Fruit fly (Drosophila melanogaster): Measurements from ENCODE around the gene CG31810.

Gene CG31810

dm6 chr2L:16887660-16888573, 35.7 kb upstream of the CG31810 start, which contains the start of the genes osi and tweek (continued):
- no peak for TF ChIP-seq CG3281 (GFP tag; optimal IDR thresholded peaks at IDR 0.05)
- TF ChIP-seq CG12942 (GFP tag; optimal IDR thresholded peaks at IDR 0.05), result peak; percentile 67
- no peak for TF ChIP-seq ro (GFP tag; IDR thresholded peaks at IDR 0.05)
- no peak for TF ChIP-seq Nf-YA (GFP tag; IDR thresholded peaks at IDR 0.05)
- TF ChIP-seq fd96Cb (tag; optimal IDR thresholded peaks at IDR 0.05), result peak; percentile 40
- no peak for TF ChIP-seq CG3065 (GFP tag; optimal IDR thresholded peaks at IDR 0.05)
- peak; percentile 88 for TF ChIP-seq chinmo (GFP tag; IDR thresholded peaks at IDR 0.05; ENCODE audit: partially characterized antibody)
- TF ChIP-seq Jarid2 (GFP tag; optimal IDR thresholded peaks at IDR 0.05), result peak; percentile 60
- no peak for TF ChIP-seq CG6854 (GFP tag; optimal IDR thresholded peaks at IDR 0.05)
- peak; percentile 39 for TF ChIP-seq Lhr (GFP tag; optimal IDR thresholded peaks at IDR 0.05)
- no peak for TF ChIP-seq Mad (GFP tag; optimal IDR thresholded peaks at IDR 0.05)
- TF ChIP-seq jumu (GFP tag; optimal IDR thresholded peaks at IDR 0.05), result no peak
- no peak for TF ChIP-seq gro (GFP tag; optimal IDR thresholded peaks at IDR 0.05)
- TF ChIP-seq ranshi (GFP tag; IDR thresholded peaks at IDR 0.05), result peak; percentile 21; the same call in 1 of the 2 replicates
- TF ChIP-seq ato (GFP tag; IDR thresholded peaks at IDR 0.05; ENCODE audit: partially characterized antibody), result peak; percentile 76
- peak; percentile 16 for TF ChIP-seq CG15073 (GFP tag; optimal IDR thresholded peaks at IDR 0.05)
- peak; percentile 40 for TF ChIP-seq CG15696 (tag; optimal IDR thresholded peaks at IDR 0.05)
- TF ChIP-seq Hand (GFP tag; optimal IDR thresholded peaks at IDR 0.05), result peak; percentile 2
- peak; percentile 95 for TF ChIP-seq knrl (GFP tag; IDR thresholded peaks at IDR 0.05; ENCODE audit: partially characterized antibody)
- peak; percentile 50 for TF ChIP-seq CG2116 (GFP tag; optimal IDR thresholded peaks at IDR 0.05)
- no peak for TF ChIP-seq pb (GFP tag; optimal IDR thresholded peaks at IDR 0.05)
- peak; percentile 4 for TF ChIP-seq CG18011 (GFP tag; optimal IDR thresholded peaks at IDR 0.05)
- TF ChIP-seq YL-1 (GFP tag; optimal IDR thresholded peaks at IDR 0.05), result peak; percentile 38
- no peak for TF ChIP-seq kni (GFP tag; optimal IDR thresholded peaks at IDR 0.05)
- no peak for TF ChIP-seq ci (GFP tag; IDR thresholded peaks at IDR 0.05)
- TF ChIP-seq fru (optimal IDR thresholded peaks at IDR 0.05), result no peak
- no peak for TF ChIP-seq CG1792 (GFP tag; optimal IDR thresholded peaks at IDR 0.05)
- peak; percentile 72 for TF ChIP-seq cato (GFP tag; optimal IDR thresholded peaks at IDR 0.05; ENCODE audit: borderline replicate concordance)
- peak; percentile 82 for TF ChIP-seq sna (GFP tag; IDR thresholded peaks at IDR 0.05; ENCODE audit: partially characterized antibody)
- TF ChIP-seq jing (GFP tag; optimal IDR thresholded peaks at IDR 0.05), result peak; percentile 29
- no peak for TF ChIP-seq CG32767 (GFP tag; IDR thresholded peaks at IDR 0.05)
- peak; percentile 94 for TF ChIP-seq Bgb (GFP tag; IDR thresholded peaks at IDR 0.05; ENCODE audit: partially characterized antibody)
- TF ChIP-seq Ets65A (GFP tag), result peak; percentile 93
- TF ChIP-seq Dp (GFP tag; optimal IDR thresholded peaks at IDR 0.05), result peak; percentile 53
- no peak for TF ChIP-seq ara (GFP tag; IDR thresholded peaks at IDR 0.05)
- no peak for TF ChIP-seq z (GFP tag; IDR thresholded peaks at IDR 0.05)
- peak; percentile 67; the same call in 2 of the 3 replicates for TF ChIP-seq CG14860 (GFP tag; IDR thresholded peaks at IDR 0.05; ENCODE audit: partially characterized antibody)
- TF ChIP-seq lab (GFP tag; optimal IDR thresholded peaks at IDR 0.05), result peak; percentile 23
- TF ChIP-seq dmrt99B (tag; optimal IDR thresholded peaks at IDR 0.05), result no peak
- no peak for TF ChIP-seq CG5953 (GFP tag; IDR thresholded peaks at IDR 0.05)
- TF ChIP-seq HLH4C (GFP tag; IDR thresholded peaks at IDR 0.05; ENCODE audit: partially characterized antibody), result peak; percentile 81
- TF ChIP-seq Rfx (GFP tag; IDR thresholded peaks at IDR 0.05), result peak; percentile 87
- TF ChIP-seq esg (GFP tag; conservative IDR thresholded peaks at IDR 0.05), result peak; percentile 19; the same call in 1 of the 2 replicates
- peak; percentile 57 for TF ChIP-seq CG8290 (GFP tag; optimal IDR thresholded peaks at IDR 0.05)
- TF ChIP-seq CG8290 (tag; optimal IDR thresholded peaks at IDR 0.05), result peak in 1 of 2 experiments; percentile 76
- TF ChIP-seq CG34224 (GFP tag; IDR thresholded peaks at IDR 0.05; ENCODE audit: partially characterized antibody), result peak; percentile 75
- no peak for TF ChIP-seq en (GFP tag; optimal IDR thresholded peaks at IDR 0.05)
- TF ChIP-seq CG12236 (GFP tag; optimal IDR thresholded peaks at IDR 0.05), result no peak
